Worm (Caenorhabditis elegans) whole organism, L3 larva: Measurements from ENCODE around the gene R06F6.8.

Source experiments
- R02D3.7 ChIP-seq: fragments of 150-350 bp; optimal IDR thresholded peaks from 2 replicates; lab custom pipeline; 2014; ENCODE audit warnings: missing biosample characterization, missing genetic modification characterization
- ZK546.5 ChIP-seq: sonication (generic microtip); optimal IDR thresholded peaks from 2 replicates; lab custom pipeline; 2017; ENCODE audit warnings: missing biosample characterization, missing genetic modification characterization
- aly-2 ChIP-seq: fragments of 150-350 bp; optimal IDR thresholded peaks from 2 replicates; lab custom pipeline; 2014; ENCODE audit warnings: missing biosample characterization, missing genetic modification characterization
- ama-1 ChIP-seq: fragments of 150-350 bp; optimal IDR thresholded peaks from 2 replicates; lab custom pipeline; 2018
- ceh-16 ChIP-seq: sonication (generic microtip); optimal IDR thresholded peaks from 2 replicates; lab custom pipeline; 2017; ENCODE audit warnings: missing biosample characterization, missing genetic modification characterization
- ceh-28 ChIP-seq: fragments of 150-350 bp; optimal IDR thresholded peaks from 2 replicates; lab custom pipeline; 2014; ENCODE audit warnings: missing biosample characterization, missing genetic modification reagents, missing genetic modification characterization
- ceh-82 ChIP-seq: fragments of 150-350 bp; optimal IDR thresholded peaks from 2 replicates; lab custom pipeline; 2014; ENCODE audit warnings: missing biosample characterization, missing genetic modification characterization
- ceh-9 ChIP-seq: sonication (generic microtip); optimal IDR thresholded peaks from 2 replicates; lab custom pipeline; 2018; ENCODE audit warnings: missing biosample characterization, missing genetic modification characterization
- daf-12 ChIP-seq: fragments of 150-350 bp; optimal IDR thresholded peaks from 2 replicates; lab custom pipeline; 2014; ENCODE audit warnings: missing biosample characterization, missing genetic modification reagents, missing genetic modification characterization
- egl-27 ChIP-seq: sonication (generic microtip); optimal IDR thresholded peaks from 4 replicates; lab custom pipeline; 2017; ENCODE audit warnings: missing biosample characterization, missing genetic modification reagents, missing genetic modification characterization
- egl-5 ChIP-seq: fragments of 150-350 bp; optimal IDR thresholded peaks from 2 replicates; lab custom pipeline; 2017; ENCODE audit warnings: missing biosample characterization, missing genetic modification reagents, missing genetic modification characterization, inconsistent platforms
- elt-1 ChIP-seq: fragments of 150-350 bp; optimal IDR thresholded peaks from 2 replicates; lab custom pipeline; 2014; ENCODE audit warnings: missing biosample characterization, missing genetic modification characterization
- elt-2 ChIP-seq: sonication (generic microtip); optimal IDR thresholded peaks from 2 replicates; lab custom pipeline; 2016; ENCODE audit warnings: missing genetic modification reagents, mild to moderate bottlenecking, missing genetic modification characterization, missing compliant biosample characterization
- elt-3 ChIP-seq, 3 experiments: fragments of 150-350 bp in 1 of 3; sonication (generic microtip) in 2 of 3; optimal IDR thresholded peaks; 2 replicates in 2 of 3; 4 replicates in 1 of 3; lab custom pipeline; 2014 to 2017; ENCODE audit warnings: missing biosample characterization in 3 of 3, missing genetic modification characterization in 3 of 3
- eor-1 ChIP-seq, 2 experiments: fragments of 150-350 bp; optimal IDR thresholded peaks; 2 replicates each; lab custom pipeline; 2014 to 2018; ENCODE audit warnings: missing biosample characterization in 2 of 2, missing genetic modification characterization in 2 of 2
- fkh-10 ChIP-seq: sonication (generic microtip); optimal IDR thresholded peaks from 2 replicates; lab custom pipeline; 2017; ENCODE audit warnings: missing biosample characterization, missing genetic modification reagents, missing genetic modification characterization
- fkh-2 ChIP-seq: fragments of 150-350 bp; optimal IDR thresholded peaks from 2 replicates; lab custom pipeline; 2014; ENCODE audit warnings: missing biosample characterization, missing genetic modification reagents, missing genetic modification characterization
- fos-1 ChIP-seq: fragments of 150-350 bp; optimal IDR thresholded peaks from 2 replicates; lab custom pipeline; 2014; ENCODE audit warnings: missing biosample characterization, missing genetic modification characterization
- hmg-11 ChIP-seq: sonication (generic microtip); optimal IDR thresholded peaks from 2 replicates; lab custom pipeline; 2016; ENCODE audit warnings: missing genetic modification characterization, missing compliant biosample characterization
- jun-1 ChIP-seq: fragments of 150-350 bp; optimal IDR thresholded peaks from 2 replicates; lab custom pipeline; 2014; ENCODE audit warnings: missing biosample characterization, missing genetic modification reagents, missing genetic modification characterization
- lin-15B ChIP-seq: fragments of 150-350 bp; optimal IDR thresholded peaks from 2 replicates; lab custom pipeline; 2014; ENCODE audit warnings: missing biosample characterization, missing genetic modification characterization
- lin-39 ChIP-seq: fragments of 150-350 bp; optimal IDR thresholded peaks from 2 replicates; lab custom pipeline; 2018; ENCODE audit warnings: missing biosample characterization, missing genetic modification reagents, missing genetic modification characterization
- mdl-1 ChIP-seq: fragments of 150-350 bp; optimal IDR thresholded peaks from 2 replicates; lab custom pipeline; 2014; ENCODE audit warnings: missing biosample characterization, missing genetic modification characterization
- mml-1 ChIP-seq: fragments of 150-350 bp; sonication (generic microtip); optimal IDR thresholded peaks from 3 replicates; lab custom pipeline; 2014; ENCODE audit warnings: missing biosample characterization, missing genetic modification characterization
- nfya-1 ChIP-seq: sonication (generic microtip); optimal IDR thresholded peaks from 2 replicates; lab custom pipeline; 2017; ENCODE audit warnings: missing genetic modification characterization, mild to moderate bottlenecking, missing compliant biosample characterization, antibody characterized with exemption, moderate library complexity; ENCODE audit not compliant: insufficient read depth
- nhr-11 ChIP-seq: fragments of 150-350 bp; optimal IDR thresholded peaks from 2 replicates; lab custom pipeline; 2014; ENCODE audit warnings: missing biosample characterization, missing genetic modification characterization
- nhr-12 ChIP-seq: fragments of 150-350 bp; optimal IDR thresholded peaks from 2 replicates; lab custom pipeline; 2014; ENCODE audit warnings: missing biosample characterization, missing genetic modification characterization
- nhr-23 ChIP-seq: fragments of 150-350 bp; optimal IDR thresholded peaks from 2 replicates; lab custom pipeline; 2014; ENCODE audit warnings: missing biosample characterization, missing genetic modification reagents, missing genetic modification characterization
- nhr-237 ChIP-seq: fragments of 150-350 bp; optimal IDR thresholded peaks from 2 replicates; lab custom pipeline; 2014; ENCODE audit warnings: missing biosample characterization, missing genetic modification characterization
- nhr-25 ChIP-seq: sonication (generic microtip); optimal IDR thresholded peaks from 2 replicates; lab custom pipeline; 2017; ENCODE audit warnings: missing biosample characterization, missing genetic modification characterization
- nhr-28 ChIP-seq: fragments of 150-350 bp; optimal IDR thresholded peaks from 2 replicates; lab custom pipeline; 2014; ENCODE audit warnings: missing biosample characterization, missing genetic modification characterization
- nhr-43 ChIP-seq: sonication (generic microtip); optimal IDR thresholded peaks from 2 replicates; lab custom pipeline; 2016; ENCODE audit warnings: mild to moderate bottlenecking, missing genetic modification characterization, missing compliant biosample characterization; ENCODE audit not compliant: poor library complexity, severe bottlenecking
- nhr-67 ChIP-seq: fragments of 150-350 bp; optimal IDR thresholded peaks from 2 replicates; lab custom pipeline; 2014; ENCODE audit warnings: missing biosample characterization, missing genetic modification characterization
- nhr-76 ChIP-seq: fragments of 150-350 bp; sonication (generic microtip); optimal IDR thresholded peaks from 5 replicates; lab custom pipeline; 2014; ENCODE audit warnings: missing biosample characterization, missing genetic modification characterization
- nhr-77 ChIP-seq: fragments of 150-350 bp; optimal IDR thresholded peaks from 2 replicates; lab custom pipeline; 2014; ENCODE audit warnings: missing biosample characterization, missing genetic modification characterization
- pha-4 ChIP-seq: fragments of 150-350 bp; optimal IDR thresholded peaks from 2 replicates; lab custom pipeline; 2014; ENCODE audit warnings: missing biosample characterization, missing genetic modification reagents, missing genetic modification characterization
- pqm-1 ChIP-seq: fragments of 150-350 bp; optimal IDR thresholded peaks from 2 replicates; lab custom pipeline; 2017; ENCODE audit warnings: missing biosample characterization, missing genetic modification characterization, inconsistent platforms
- sea-2 ChIP-seq: fragments of 150-350 bp; sonication (generic microtip); optimal IDR thresholded peaks from 4 replicates; lab custom pipeline; 2014; ENCODE audit warnings: missing biosample characterization, missing genetic modification reagents, missing genetic modification characterization
- skn-1 ChIP-seq: fragments of 150-350 bp; optimal IDR thresholded peaks from 2 replicates; lab custom pipeline; 2014; ENCODE audit warnings: missing biosample characterization, missing genetic modification characterization
- snpc-4 ChIP-seq: fragments of 150-350 bp; optimal IDR thresholded peaks from 2 replicates; lab custom pipeline; 2014; ENCODE audit warnings: missing biosample characterization, missing genetic modification characterization
- tbx-2 ChIP-seq: sonication (generic microtip); optimal IDR thresholded peaks from 2 replicates; lab custom pipeline; 2016; ENCODE audit warnings: mild to moderate bottlenecking, missing genetic modification characterization, missing compliant biosample characterization
- unc-39 ChIP-seq: sonication (generic microtip); optimal IDR thresholded peaks from 4 replicates; lab custom pipeline; 2017; ENCODE audit warnings: missing biosample characterization, missing genetic modification characterization
- unc-62 ChIP-seq: fragments of 150-350 bp; sonication (generic microtip); optimal IDR thresholded peaks from 4 replicates; lab custom pipeline; 2014; ENCODE audit warnings: missing biosample characterization, missing genetic modification reagents, missing genetic modification characterization
- zag-1 ChIP-seq: fragments of 150-350 bp; optimal IDR thresholded peaks from 2 replicates; lab custom pipeline; 2014; ENCODE audit warnings: missing biosample characterization, missing genetic modification characterization
- ztf-11 ChIP-seq: fragments of 150-350 bp; optimal IDR thresholded peaks from 2 replicates; lab custom pipeline; 2014; ENCODE audit warnings: missing biosample characterization, missing genetic modification characterization
- ztf-4 ChIP-seq: fragments of 150-350 bp; optimal IDR thresholded peaks from 2 replicates; lab custom pipeline; 2014; ENCODE audit warnings: missing biosample characterization, missing genetic modification characterization

The R06F6.8 gene

ce11 chrII:10819928-10820423 lies at the start of gene R06F6.8:
Gene R06F6.8 (minus strand): TSS chrII:10819978.
- no peak for TF ChIP-seq hmg-11 (tag; lab: Kevin White, UChicago)
- TF ChIP-seq egl-27, result no peak
- no peak for TF ChIP-seq ceh-9 (tag; lab: Kevin White, UChicago)
- peak; percentile 20 for TF ChIP-seq snpc-4 (tag; lab: Kevin White, UChicago)
- TF ChIP-seq elt-3 (tag; optimal IDR thresholded peaks at IDR 0.05; lab: Kevin White, UChicago), result no peak
- TF ChIP-seq lin-39 (tag; lab: Kevin White, UChicago), result peak; percentile 19
- TF ChIP-seq fkh-2 (tag; lab: Kevin White, UChicago), result no peak
- peak; percentile 47 for TF ChIP-seq nfya-1 (tag; lab: Kevin White, UChicago)
- no peak for TF ChIP-seq nhr-77 (tag; lab: Kevin White, UChicago)
- TF ChIP-seq nhr-23 (tag; lab: Kevin White, UChicago), result no peak
- TF ChIP-seq ZK546.5 (tag; lab: Kevin White, UChicago), result no peak
- TF ChIP-seq mml-1 (tag; lab: Kevin White, UChicago), result no peak
- TF ChIP-seq elt-1 (tag; lab: Kevin White, UChicago), result no peak
- no peak for TF ChIP-seq ama-1
- TF ChIP-seq zag-1, result no peak
- no peak for TF ChIP-seq skn-1 (tag; lab: Kevin White, UChicago)
- TF ChIP-seq pha-4 (tag; lab: Kevin White, UChicago), result peak; percentile 32
- no peak for TF ChIP-seq nhr-67 (tag; lab: Kevin White, UChicago)
- no peak for TF ChIP-seq unc-39
- TF ChIP-seq egl-5 (tag; lab: Kevin White, UChicago), result no peak
- no peak for TF ChIP-seq ztf-4 (tag; lab: Kevin White, UChicago)
- no peak for TF ChIP-seq fos-1 (tag; lab: Kevin White, UChicago)
- TF ChIP-seq ceh-28, result no peak
- no peak for TF ChIP-seq sea-2 (GFP tag; lab: Kevin White, UChicago)
- no peak for TF ChIP-seq aly-2 (tag; lab: Kevin White, UChicago)
- no peak for TF ChIP-seq nhr-237
- peak; percentile 50 for TF ChIP-seq lin-15B (tag; lab: Kevin White, UChicago)
- no peak for TF ChIP-seq nhr-76

ce11 chrII:10868670-10869246 lies 49.0 kb upstream of the R06F6.8 start, which contains the start of the genes gmps-1 and cap-2:
Gene gmps-1 (minus strand): TSS chrII:10868720.
Gene cap-2 (plus strand): TSS chrII:10869196.
- TF ChIP-seq fkh-2 (tag; lab: Kevin White, UChicago) (no peak), ztf-4 (tag; lab: Kevin White, UChicago) (peak; percentile 55), hmg-11 (tag; lab: Kevin White, UChicago) (peak; percentile 96), fkh-10 (GFP tag; lab: Kevin White, UChicago) (peak; percentile 88), R02D3.7 (peak; percentile 98), ZK546.5 (tag; lab: Kevin White, UChicago) (peak; percentile 54), lin-39 (tag; lab: Kevin White, UChicago) (peak; percentile 97), unc-39 (no peak), nhr-76 (no peak), snpc-4 (tag; lab: Kevin White, UChicago) (peak; percentile 79), nhr-77 (tag; lab: Kevin White, UChicago) (peak; percentile 91), ceh-28 (peak; percentile 98), pqm-1 (tag; lab: Kevin White, UChicago) (peak; percentile 74), nfya-1 (tag; lab: Kevin White, UChicago) (peak; percentile 99), ceh-16 (no peak), ceh-82 (tag; lab: Kevin White, UChicago) (peak; percentile 95), ceh-9 (tag; lab: Kevin White, UChicago) (no peak), egl-5 (tag; lab: Kevin White, UChicago) (peak; percentile 90), mdl-1 (tag; lab: Kevin White, UChicago) (no peak), egl-27 (peak; percentile 80), nhr-23 (tag; lab: Kevin White, UChicago) (peak; percentile 97), sea-2 (GFP tag; lab: Kevin White, UChicago) (no peak), skn-1 (tag; lab: Kevin White, UChicago) (peak; percentile 90), pha-4 (tag; lab: Kevin White, UChicago) (peak; percentile 91), lin-15B (tag; lab: Kevin White, UChicago) (peak; percentile 93), nhr-12 (tag; lab: Kevin White, UChicago) (no peak), nhr-28 (peak; percentile 68), mml-1 (tag; lab: Kevin White, UChicago) (no peak), zag-1 (peak; percentile 68), nhr-25 (tag; lab: Kevin White, UChicago) (peak; percentile 93), elt-1 (tag; lab: Kevin White, UChicago) (peak; percentile 84), fos-1 (tag; lab: Kevin White, UChicago) (no peak), unc-62 (peak; percentile 73), ztf-11 (tag; lab: Kevin White, UChicago) (no peak), ama-1 (peak; percentile 77), jun-1 (tag; lab: Kevin White, UChicago) (peak; percentile 95), nhr-237 (no peak), aly-2 (tag; lab: Kevin White, UChicago) (peak; percentile 54), tbx-2 (tag; lab: Kevin White, UChicago) (peak; percentile 94), nhr-43 (peak; percentile 96), nhr-67 (tag; lab: Kevin White, UChicago) (peak; percentile 11), nhr-11 (tag; lab: Kevin White, UChicago) (peak; percentile 74), elt-2 (peak; percentile 72), elt-3 (tag; optimal IDR thresholded peaks at IDR 0.05; lab: Kevin White, UChicago) (peak in 1 of 3 experiments; percentile 35), daf-12 (tag; lab: Kevin White, UChicago) (no peak), eor-1 (tag; optimal IDR thresholded peaks at IDR 0.05; lab: Kevin White, UChicago) (peak in 1 of 2 experiments; percentile 38)
